Fruit fly (Drosophila melanogaster): ENCODE results near the gene nom.

Gene nom

dm6 chr3R:8700660-8701059, 22.3 kb upstream of the nom start:
- no peak for TF ChIP-seq EcR (GFP tag; optimal IDR thresholded peaks at IDR 0.05)
- no peak for TF ChIP-seq CG14655 (GFP tag; optimal IDR thresholded peaks at IDR 0.05)
- TF ChIP-seq CG4496 (GFP tag; IDR thresholded peaks at IDR 0.05), result no peak
- no peak for TF ChIP-seq Pif1A (GFP tag; optimal IDR thresholded peaks at IDR 0.05)
- TF ChIP-seq CG8301 (tag; optimal IDR thresholded peaks at IDR 0.05), result no peak
- no peak for TF ChIP-seq CG15710 (tag; optimal IDR thresholded peaks at IDR 0.05)
- no peak for TF ChIP-seq Ets98B (GFP tag; IDR thresholded peaks at IDR 0.05)
- TF ChIP-seq fd96Ca (GFP tag; IDR thresholded peaks at IDR 0.05), result no peak
- TF ChIP-seq CG12605 (GFP tag; IDR thresholded peaks at IDR 0.05), result no peak
- TF ChIP-seq CG8159 (tag; optimal IDR thresholded peaks at IDR 0.05), result no peak
- TF ChIP-seq CG34367 (tag; optimal IDR thresholded peaks at IDR 0.05), result no peak
- TF ChIP-seq Pif1B (GFP tag; optimal IDR thresholded peaks at IDR 0.05), result no peak
- TF ChIP-seq gl (tag; optimal IDR thresholded peaks at IDR 0.05), result no peak
- no peak for TF ChIP-seq CG13204 (GFP tag; optimal IDR thresholded peaks at IDR 0.05)
- no peak for TF ChIP-seq D1 (tag; optimal IDR thresholded peaks at IDR 0.05)
- TF ChIP-seq CG32121 (GFP tag; IDR thresholded peaks at IDR 0.05), result no peak
- no peak for TF ChIP-seq CG17806 (tag; optimal IDR thresholded peaks at IDR 0.05)
- TF ChIP-seq CG10348 (GFP tag; IDR thresholded peaks at IDR 0.05), result no peak
- TF ChIP-seq rn (GFP tag; IDR thresholded peaks at IDR 0.05), result no peak

dm6 chr3R:8701197-8701596, 21.8 kb upstream of the nom start:
- TF ChIP-seq CG15710 (tag; optimal IDR thresholded peaks at IDR 0.05) (no peak), Ets98B (GFP tag; IDR thresholded peaks at IDR 0.05) (no peak), CG10348 (GFP tag; IDR thresholded peaks at IDR 0.05) (no peak), Pif1B (GFP tag; optimal IDR thresholded peaks at IDR 0.05) (no peak), CG34367 (tag; optimal IDR thresholded peaks at IDR 0.05) (no peak), rn (GFP tag; IDR thresholded peaks at IDR 0.05) (no peak), CG14655 (GFP tag; optimal IDR thresholded peaks at IDR 0.05) (no peak), CG13204 (GFP tag; optimal IDR thresholded peaks at IDR 0.05) (no peak), CG8159 (tag; optimal IDR thresholded peaks at IDR 0.05) (no peak), CG12605 (GFP tag; IDR thresholded peaks at IDR 0.05) (no peak), CG32121 (GFP tag; IDR thresholded peaks at IDR 0.05) (no peak), CG8301 (tag; optimal IDR thresholded peaks at IDR 0.05) (no peak), CG17806 (tag; optimal IDR thresholded peaks at IDR 0.05) (no peak), gl (tag; optimal IDR thresholded peaks at IDR 0.05) (no peak), CG4496 (GFP tag; IDR thresholded peaks at IDR 0.05) (no peak), D1 (tag; optimal IDR thresholded peaks at IDR 0.05) (no peak), EcR (GFP tag; optimal IDR thresholded peaks at IDR 0.05) (no peak)

- no peak for TF ChIP-seq CG32121 (GFP tag; IDR thresholded peaks at IDR 0.05)
- TF ChIP-seq CG4496 (GFP tag; IDR thresholded peaks at IDR 0.05), result no peak
- no peak for TF ChIP-seq EcR (GFP tag; optimal IDR thresholded peaks at IDR 0.05)
- no peak for TF ChIP-seq gl (tag; optimal IDR thresholded peaks at IDR 0.05)
- TF ChIP-seq Pif1A (GFP tag; optimal IDR thresholded peaks at IDR 0.05), result no peak
- TF ChIP-seq rn (GFP tag; IDR thresholded peaks at IDR 0.05), result no peak
- no peak for TF ChIP-seq CG8301 (tag; optimal IDR thresholded peaks at IDR 0.05)
Measured at dm6 chr3R:8704669-8705068, 18.3 kb upstream of the nom start.

dm6 chr3R:8705323-8706097, 17.5 kb upstream of the nom start:
- TF ChIP-seq Pif1B (GFP tag; optimal IDR thresholded peaks at IDR 0.05), result peak; percentile 13
- TF ChIP-seq CG14655 (GFP tag; optimal IDR thresholded peaks at IDR 0.05), result peak; percentile 38
- TF ChIP-seq Ets98B (GFP tag; IDR thresholded peaks at IDR 0.05), result no peak
- TF ChIP-seq Pif1A (GFP tag; optimal IDR thresholded peaks at IDR 0.05), result peak; percentile 33
- peak; percentile 36 for TF ChIP-seq CG34367 (tag; optimal IDR thresholded peaks at IDR 0.05)
- peak; percentile 30 for TF ChIP-seq CG13204 (GFP tag; optimal IDR thresholded peaks at IDR 0.05)
- peak; percentile 53 for TF ChIP-seq CG8159 (tag; optimal IDR thresholded peaks at IDR 0.05)
- TF ChIP-seq CG8301 (tag; optimal IDR thresholded peaks at IDR 0.05), result no peak
- TF ChIP-seq gl (tag; optimal IDR thresholded peaks at IDR 0.05), result peak; percentile 78
- peak; percentile 57; the same call in 1 of the 2 replicates for TF ChIP-seq CG12605 (GFP tag; IDR thresholded peaks at IDR 0.05)

- TF ChIP-seq CG8159 (tag; optimal IDR thresholded peaks at IDR 0.05) (peak; percentile 12), CG10348 (GFP tag; IDR thresholded peaks at IDR 0.05) (no peak)
Measured at dm6 chr3R:8707166-8707565, 15.8 kb upstream of the nom start.

- TF ChIP-seq CG13204 (GFP tag; optimal IDR thresholded peaks at IDR 0.05) (no peak), fd96Ca (GFP tag; IDR thresholded peaks at IDR 0.05) (peak; percentile 45; the same call in 1 of the 3 replicates), EcR (GFP tag; optimal IDR thresholded peaks at IDR 0.05) (peak; percentile 95), CG32121 (GFP tag; IDR thresholded peaks at IDR 0.05) (peak; percentile 50), Snoo (tag; optimal IDR thresholded peaks at IDR 0.05) (no peak), Ets98B (GFP tag; IDR thresholded peaks at IDR 0.05) (peak; percentile 59), CG14655 (GFP tag; optimal IDR thresholded peaks at IDR 0.05) (peak; percentile 19), CG4496 (GFP tag; IDR thresholded peaks at IDR 0.05) (peak; percentile 28; the same call in 1 of the 3 replicates), CG8301 (tag; optimal IDR thresholded peaks at IDR 0.05) (no peak), CG12605 (GFP tag; IDR thresholded peaks at IDR 0.05) (no peak), CG8159 (tag; optimal IDR thresholded peaks at IDR 0.05) (peak; percentile 14)
Measured at dm6 chr3R:8711890-8712449, 11.0 kb upstream of the nom start.

All from whole organism, pupa.